Fruit fly (Drosophila melanogaster) whole organism, embryonic: ENCODE results near the gene Spn75F.

Experiments
- Asciz ChIP-seq: fragments of 200-800 bp; sonication (Bioruptor generic); optimal IDR thresholded peaks from 2 replicates; lab custom pipeline; 2017; ENCODE audit warnings: missing biosample characterization, mild to moderate bottlenecking, missing genetic modification characterization, missing genetic modification reagents
- C15 ChIP-seq: fragments of 200-800 bp; sonication (Bioruptor generic); IDR thresholded peaks from 3 replicates; pipeline ENCODE4 v1.3.6; 2022; ENCODE audit warnings: missing biosample characterization, missing genetic modification characterization
- CG10274 ChIP-seq: fragments of 200-800 bp; sonication (Bioruptor generic); optimal IDR thresholded peaks from 3 replicates; lab custom pipeline; 2017; ENCODE audit warnings: missing biosample characterization, mild to moderate bottlenecking, missing genetic modification characterization
- CG12071 ChIP-seq: fragments of 200-800 bp; sonication (Bioruptor generic); optimal IDR thresholded peaks from 3 replicates; lab custom pipeline; 2018; ENCODE audit warnings: missing biosample characterization, mild to moderate bottlenecking, missing genetic modification characterization
- CG1233 ChIP-seq: fragments of 200-800 bp; sonication (Bioruptor generic); optimal IDR thresholded peaks from 4 replicates; lab custom pipeline; 2018; ENCODE audit warnings: missing biosample characterization, mild to moderate bottlenecking, missing genetic modification characterization
- CG15269 ChIP-seq: fragments of 200-800 bp; sonication (Bioruptor generic); optimal IDR thresholded peaks from 2 replicates; lab custom pipeline; 2018; ENCODE audit warnings: missing biosample characterization, mild to moderate bottlenecking, missing genetic modification characterization, moderate library complexity
- CG16815 ChIP-seq: fragments of 200-800 bp; sonication (Bioruptor generic); optimal IDR thresholded peaks from 3 replicates; lab custom pipeline; 2017; ENCODE audit warnings: missing biosample characterization, mild to moderate bottlenecking, missing genetic modification characterization
- CG2120 ChIP-seq: fragments of 200-800 bp; sonication (Bioruptor generic); optimal IDR thresholded peaks from 3 replicates; lab custom pipeline; 2016; ENCODE audit warnings: missing biosample characterization, missing genetic modification characterization
- CG2678 ChIP-seq: fragments of 200-800 bp; sonication (Bioruptor generic); optimal IDR thresholded peaks from 3 replicates; lab custom pipeline; 2019; ENCODE audit warnings: missing biosample characterization, mild to moderate bottlenecking, missing genetic modification characterization, moderate library complexity
- CG3407 ChIP-seq: fragments of 200-800 bp; sonication (Bioruptor generic); optimal IDR thresholded peaks from 2 replicates; lab custom pipeline; 2018; ENCODE audit warnings: missing biosample characterization, mild to moderate bottlenecking, missing genetic modification characterization
- CG3838 ChIP-seq: fragments of 200-800 bp; sonication (Bioruptor generic); optimal IDR thresholded peaks from 3 replicates; lab custom pipeline; 2016; ENCODE audit warnings: missing biosample characterization, missing genetic modification characterization
- CG43689 ChIP-seq: fragments of 200-800 bp; sonication (Bioruptor generic); IDR thresholded peaks from 2 replicates; pipeline ENCODE4 v1.3.6; 2022; ENCODE audit warnings: missing biosample characterization, missing genetic modification characterization
- CG6175 ChIP-seq: fragments of 200-800 bp; sonication (Bioruptor generic); IDR thresholded peaks from 3 replicates; pipeline ENCODE4 v1.3.6; 2022; ENCODE audit warnings: missing biosample characterization, missing genetic modification characterization
- CG6254 ChIP-seq: fragments of 200-800 bp; sonication (Bioruptor generic); optimal IDR thresholded peaks from 3 replicates; lab custom pipeline; 2017; ENCODE audit warnings: mild to moderate bottlenecking, missing biosample characterization, missing genetic modification reagents, missing genetic modification characterization
- CG6791 ChIP-seq: fragments of 200-800 bp; sonication (Bioruptor generic); IDR thresholded peaks from 3 replicates; pipeline ENCODE4 v1.3.6; 2022; ENCODE audit warnings: missing biosample characterization, missing genetic modification characterization; ENCODE audit not compliant: partially characterized antibody
- CG7987 ChIP-seq: fragments of 200-800 bp; sonication (Bioruptor generic); optimal IDR thresholded peaks from 2 replicates; lab custom pipeline; 2018; ENCODE audit warnings: missing biosample characterization, mild to moderate bottlenecking, missing genetic modification characterization, moderate library complexity
- CG8089 ChIP-seq: fragments of 200-800 bp; sonication (Bioruptor generic); optimal IDR thresholded peaks from 3 replicates; lab custom pipeline; 2016; ENCODE audit warnings: missing biosample characterization, missing genetic modification characterization
- CG8290 ChIP-seq, 3 experiments: fragments of 200-800 bp; sonication (Bioruptor generic); optimal IDR thresholded peaks; 2 replicates each; lab custom pipeline; 2016 to 2019; ENCODE audit warnings: missing biosample characterization in 3 of 3, missing genetic modification characterization in 3 of 3, mild to moderate bottlenecking in 2 of 3, moderate library complexity in 1 of 3
- CG8478 ChIP-seq: fragments of >200 bp; optimal IDR thresholded peaks from 2 replicates; lab custom pipeline; 2018
- CG9932 ChIP-seq: fragments of 200-800 bp; sonication (Bioruptor generic); IDR thresholded peaks from 2 replicates; pipeline ENCODE4 v1.3.6; 2022; ENCODE audit warnings: missing biosample characterization, missing genetic modification characterization
- Dbx ChIP-seq: fragments of 200-800 bp; sonication (Bioruptor generic); IDR thresholded peaks from 3 replicates; pipeline ENCODE4 v1.3.6; 2022; ENCODE audit warnings: missing biosample characterization, missing genetic modification characterization
- E2f2 ChIP-seq: fragments of 200-800 bp; sonication (Bioruptor generic); IDR thresholded peaks from 2 replicates; pipeline ENCODE4 v1.3.6; 2022; ENCODE audit warnings: missing biosample characterization, missing genetic modification characterization
- HLHmδ ChIP-seq: fragments of 200-800 bp; sonication (Bioruptor generic); optimal IDR thresholded peaks from 2 replicates; lab custom pipeline; 2018; ENCODE audit warnings: missing biosample characterization, mild to moderate bottlenecking, missing genetic modification characterization, moderate library complexity
- Hmr ChIP-seq: fragments of 200-800 bp; sonication (Bioruptor generic); optimal IDR thresholded peaks from 3 replicates; lab custom pipeline; 2017; ENCODE audit warnings: mild to moderate bottlenecking, missing biosample characterization, missing genetic modification reagents, missing genetic modification characterization
- Meics ChIP-seq: fragments of 200-800 bp; sonication (Bioruptor generic); optimal IDR thresholded peaks from 2 replicates; lab custom pipeline; 2017; ENCODE audit warnings: missing biosample characterization, mild to moderate bottlenecking, missing genetic modification characterization
- NfI ChIP-seq: fragments of 200-800 bp; sonication (Bioruptor generic); optimal IDR thresholded peaks from 3 replicates; lab custom pipeline; 2018; ENCODE audit warnings: missing biosample characterization, mild to moderate bottlenecking, missing genetic modification characterization, moderate library complexity
- Poxn ChIP-seq: fragments of 200-800 bp; sonication (Bioruptor generic); IDR thresholded peaks from 2 replicates; pipeline ENCODE4 v1.3.6; 2022; ENCODE audit warnings: missing biosample characterization, missing genetic modification characterization
- Rx ChIP-seq: fragments of 200-800 bp; sonication (Bioruptor generic); IDR thresholded peaks from 2 replicates; pipeline ENCODE4 v1.3.6; 2022; ENCODE audit warnings: missing biosample characterization, missing genetic modification characterization
- al ChIP-seq: fragments of 200-800 bp; sonication (Bioruptor generic); IDR thresholded peaks from 2 replicates; pipeline ENCODE4 v1.3.6; 2022; ENCODE audit warnings: missing biosample characterization, missing genetic modification characterization
- az2 ChIP-seq: fragments of 200-800 bp; sonication (Bioruptor generic); optimal IDR thresholded peaks from 3 replicates; lab custom pipeline; 2016; ENCODE audit warnings: missing biosample characterization, missing genetic modification characterization
- bowl ChIP-seq: fragments of 200-800 bp; sonication (Bioruptor generic); IDR thresholded peaks from 2 replicates; pipeline ENCODE4 v1.3.6; 2022; ENCODE audit warnings: missing biosample characterization, missing genetic modification characterization
- bsh ChIP-seq, 2 experiments: fragments of 200-800 bp; sonication (Bioruptor generic); optimal IDR thresholded peaks; 2 replicates each; lab custom pipeline; 2017 to 2018; ENCODE audit warnings: mild to moderate bottlenecking in 2 of 2, missing biosample characterization in 2 of 2, missing genetic modification characterization in 2 of 2, moderate library complexity in 1 of 2
- caup ChIP-seq: fragments of 200-800 bp; sonication (Bioruptor generic); optimal IDR thresholded peaks from 3 replicates; lab custom pipeline; 2017; ENCODE audit warnings: missing biosample characterization, mild to moderate bottlenecking, missing genetic modification characterization, moderate library complexity; ENCODE audit not compliant: severe bottlenecking
- chm ChIP-seq: fragments of 200-800 bp; sonication (Bioruptor generic); IDR thresholded peaks from 2 replicates; pipeline ENCODE4 v1.3.6; 2022; ENCODE audit warnings: missing biosample characterization, missing genetic modification characterization
- dmrt99B ChIP-seq: fragments of 200-800 bp; sonication (Bioruptor generic); optimal IDR thresholded peaks from 2 replicates; lab custom pipeline; 2018; ENCODE audit warnings: missing biosample characterization, mild to moderate bottlenecking, missing genetic modification characterization, moderate library complexity
- ewg ChIP-seq: fragments of 200-800 bp; sonication (Bioruptor generic); optimal IDR thresholded peaks from 3 replicates; lab custom pipeline; 2017; ENCODE audit warnings: mild to moderate bottlenecking, missing biosample characterization, missing genetic modification reagents, missing genetic modification characterization
- insv ChIP-seq, 2 experiments: fragments of 200-800 bp; sonication (Bioruptor generic); optimal IDR thresholded peaks; 3 replicates each; lab custom pipeline; 2016 to 2018; ENCODE audit warnings: missing biosample characterization in 2 of 2, missing genetic modification characterization in 2 of 2
- jumu ChIP-seq: fragments of 200-800 bp; sonication (Bioruptor generic); optimal IDR thresholded peaks from 3 replicates; lab custom pipeline; 2016; ENCODE audit warnings: missing biosample characterization, missing genetic modification characterization
- knrl ChIP-seq: fragments of 200-800 bp; sonication (Bioruptor generic); IDR thresholded peaks from 3 replicates; pipeline ENCODE4 v1.3.6; 2022; ENCODE audit warnings: missing biosample characterization, missing genetic modification characterization; ENCODE audit not compliant: partially characterized antibody
- mam ChIP-seq: fragments of 200-800 bp; sonication (Bioruptor generic); optimal IDR thresholded peaks from 3 replicates; lab custom pipeline; 2016; ENCODE audit warnings: missing biosample characterization, missing genetic modification characterization
- mirr ChIP-seq: fragments of 200-800 bp; sonication (Bioruptor generic); optimal IDR thresholded peaks from 3 replicates; lab custom pipeline; 2018; ENCODE audit warnings: missing biosample characterization, mild to moderate bottlenecking, missing genetic modification characterization
- sens-2 ChIP-seq: fragments of 200-800 bp; sonication (Bioruptor generic); IDR thresholded peaks from 2 replicates; pipeline ENCODE4 v1.3.6; 2022; ENCODE audit warnings: missing biosample characterization, missing genetic modification characterization
- seq ChIP-seq: fragments of 200-800 bp; sonication (Bioruptor generic); IDR thresholded peaks from 2 replicates; pipeline ENCODE4 v1.3.6; 2022; ENCODE audit warnings: missing biosample characterization, missing genetic modification characterization
- shn ChIP-seq: fragments of 200-800 bp; sonication (Bioruptor generic); optimal IDR thresholded peaks from 3 replicates; lab custom pipeline; 2016; ENCODE audit warnings: missing biosample characterization, missing genetic modification characterization
- slou ChIP-seq: fragments of 200-800 bp; sonication (Bioruptor generic); optimal IDR thresholded peaks from 3 replicates; lab custom pipeline; 2016; ENCODE audit warnings: missing biosample characterization, missing genetic modification characterization
- toy ChIP-seq: fragments of 200-800 bp; sonication (Bioruptor generic); IDR thresholded peaks from 2 replicates; pipeline ENCODE4 v1.3.6; 2022; ENCODE audit warnings: missing biosample characterization, missing genetic modification characterization
- tup ChIP-seq: fragments of 200-800 bp; sonication (Bioruptor generic); optimal IDR thresholded peaks from 2 replicates; lab custom pipeline; 2016; ENCODE audit warnings: missing biosample characterization, mild to moderate bottlenecking, missing genetic modification characterization, moderate library complexity
- unc-4 ChIP-seq: fragments of 200-800 bp; sonication (Bioruptor generic); IDR thresholded peaks from 2 replicates; pipeline ENCODE4 v1.3.6; 2022; ENCODE audit warnings: missing biosample characterization, missing genetic modification characterization; ENCODE audit not compliant: partially characterized antibody
- vfl ChIP-seq: fragments of 200-800 bp; sonication (Bioruptor generic); optimal IDR thresholded peaks from 2 replicates; lab custom pipeline; 2016; ENCODE audit warnings: missing biosample characterization, missing genetic modification characterization
- zfh1 ChIP-seq: fragments of 200-800 bp; sonication (Bioruptor generic); IDR thresholded peaks from 3 replicates; pipeline ENCODE4 v1.3.6; 2022; ENCODE audit warnings: missing biosample characterization, missing genetic modification characterization

Gene Spn75F

dm6 chr3L:19132586-19132985 is 3.1 kb upstream of the Spn75F start (continued):
- TF ChIP-seq CG3407 (GFP tag; lab: Kevin White, UChicago) (no peak), C15 (GFP tag; lab: Robert Waterston, UW) (no peak), slou (GFP tag; lab: Kevin White, UChicago) (no peak), mam (GFP tag; lab: Kevin White, UChicago) (no peak), CG3838 (GFP tag; lab: Kevin White, UChicago) (no peak), az2 (no peak), jumu (GFP tag; lab: Kevin White, UChicago) (no peak), al (GFP tag; lab: Robert Waterston, UW) (no peak), CG9932 (GFP tag; lab: Robert Waterston, UW) (0 out of 2 replicates have a peak, but pooled peaks have one; percentile 29), vfl (GFP tag; lab: Kevin White, UChicago) (no peak), CG6791 (GFP tag; lab: Robert Waterston, UW) (no peak), HLHmδ (GFP tag; lab: Kevin White, UChicago) (peak; percentile 19), bsh (GFP tag; optimal IDR thresholded peaks at IDR 0.05; lab: Kevin White, UChicago) (no peak), CG2678 (tag; lab: Kevin White, UChicago) (peak; percentile 8), CG1233 (GFP tag; lab: Kevin White, UChicago) (peak; percentile 65), chm (GFP tag; lab: Robert Waterston, UW) (peak; percentile 66), knrl (GFP tag; lab: Robert Waterston, UW) (no peak), CG8089 (no peak), insv (GFP tag; optimal IDR thresholded peaks at IDR 0.05; lab: Kevin White, UChicago) (no peak), shn (GFP tag; lab: Kevin White, UChicago) (no peak), NfI (GFP tag; lab: Kevin White, UChicago) (peak; percentile 59), caup (GFP tag; lab: Kevin White, UChicago) (peak; percentile 65), CG8290 (GFP tag; optimal IDR thresholded peaks at IDR 0.05; lab: Kevin White, UChicago) (no peak), CG8290 (tag; optimal IDR thresholded peaks at IDR 0.05; lab: Kevin White, UChicago) (peak in 1 of 2 experiments; percentile 50), Hmr (GFP tag; lab: Kevin White, UChicago) (peak; percentile 58), CG7987 (GFP tag; lab: Kevin White, UChicago) (peak; percentile 42), CG16815 (GFP tag; lab: Kevin White, UChicago) (no peak), Meics (GFP tag; lab: Kevin White, UChicago) (peak; percentile 43), dmrt99B (tag; lab: Kevin White, UChicago) (peak; percentile 20), sens-2 (GFP tag; lab: Robert Waterston, UW) (peak; percentile 51; the same call in 1 of the 2 replicates), Asciz (peak; percentile 19), CG43689 (GFP tag; lab: Robert Waterston, UW) (no peak), mirr (GFP tag; lab: Kevin White, UChicago) (peak; percentile 70), Dbx (GFP tag; lab: Robert Waterston, UW) (0 out of 3 replicates have a peak, but pooled peaks have one; percentile 47), CG15269 (tag; lab: Kevin White, UChicago) (peak; percentile 17), toy (peak; percentile 34; the same call in 1 of the 2 replicates), CG10274 (GFP tag; lab: Kevin White, UChicago) (no peak), ewg (peak; percentile 13), Rx (peak; percentile 43; the same call in 1 of the 2 replicates), bowl (GFP tag; lab: Robert Waterston, UW) (0 out of 2 replicates have a peak, but pooled peaks have one; percentile 10), tup (GFP tag; lab: Kevin White, UChicago) (no peak), seq (0 out of 2 replicates have a peak, but pooled peaks have one; percentile 32), CG6175 (GFP tag; lab: Robert Waterston, UW) (no peak), zfh1 (0 out of 3 replicates have a peak, but pooled peaks have one; percentile 41), CG8478 (lab: Kevin White, UChicago) (no peak), CG12071 (GFP tag; lab: Kevin White, UChicago) (peak; percentile 55), Poxn (GFP tag; lab: Robert Waterston, UW) (no peak), E2f2 (0 out of 2 replicates have a peak, but pooled peaks have one; percentile 12), unc-4 (GFP tag; lab: Robert Waterston, UW) (no peak), CG6254 (GFP tag; lab: Kevin White, UChicago) (peak; percentile 43), CG2120 (GFP tag; lab: Kevin White, UChicago) (no peak)
